Fruit fly (Drosophila melanogaster) whole organism, embryonic: ENCODE data around the gene slmb.
A peak's percentile ranks its signal among the peaks of the same experiment; 100 is the strongest.

Experiments used
- Blimp-1 ChIP-seq: fragments of 200-800 bp; sonication (Bioruptor generic); optimal IDR thresholded peaks from 3 replicates; lab custom pipeline; 2018; ENCODE audit warnings: missing biosample characterization, missing genetic modification characterization, mild to moderate bottlenecking, moderate library complexity, missing genetic modification reagents
- CG10366 ChIP-seq: fragments of 200-800 bp; sonication (Bioruptor generic); IDR thresholded peaks from 2 replicates; pipeline ENCODE4 v1.3.6; 2022; ENCODE audit warnings: missing biosample characterization, missing genetic modification characterization
- CG1233 ChIP-seq: fragments of 200-800 bp; sonication (Bioruptor generic); optimal IDR thresholded peaks from 4 replicates; lab custom pipeline; 2018; ENCODE audit warnings: missing biosample characterization, mild to moderate bottlenecking, missing genetic modification characterization
- CG13123 ChIP-seq: fragments of 200-800 bp; sonication (Bioruptor generic); optimal IDR thresholded peaks from 2 replicates; lab custom pipeline; 2016; ENCODE audit warnings: missing biosample characterization, missing genetic modification characterization
- CG13424 ChIP-seq: fragments of 200-800 bp; sonication (Bioruptor generic); optimal IDR thresholded peaks from 2 replicates; lab custom pipeline; 2019; ENCODE audit warnings: missing biosample characterization, mild to moderate bottlenecking, missing genetic modification characterization, moderate library complexity
- CG14710 ChIP-seq: fragments of 200-800 bp; sonication (Bioruptor generic); optimal IDR thresholded peaks from 3 replicates; lab custom pipeline; 2019; ENCODE audit warnings: missing biosample characterization, mild to moderate bottlenecking, missing genetic modification characterization, moderate library complexity
- CG14860 ChIP-seq: fragments of 200-800 bp; sonication (Bioruptor generic); IDR thresholded peaks from 3 replicates; pipeline ENCODE4 v1.3.6; 2022; ENCODE audit warnings: missing biosample characterization, missing genetic modification characterization; ENCODE audit not compliant: partially characterized antibody
- CG1602 ChIP-seq: fragments of 200-800 bp; sonication (Bioruptor generic); optimal IDR thresholded peaks from 3 replicates; lab custom pipeline; 2016; ENCODE audit warnings: missing biosample characterization, missing genetic modification characterization
- CG16813 ChIP-seq: fragments of 200-800 bp; sonication (Bioruptor generic); IDR thresholded peaks from 3 replicates; pipeline ENCODE4 v1.3.6; 2022; ENCODE audit warnings: missing biosample characterization, missing genetic modification characterization; ENCODE audit not compliant: partially characterized antibody
- CG16815 ChIP-seq: fragments of 200-800 bp; sonication (Bioruptor generic); optimal IDR thresholded peaks from 3 replicates; lab custom pipeline; 2017; ENCODE audit warnings: missing biosample characterization, mild to moderate bottlenecking, missing genetic modification characterization
- CG17912 ChIP-seq: fragments of 200-800 bp; sonication (Bioruptor generic); optimal IDR thresholded peaks from 2 replicates; lab custom pipeline; 2018; ENCODE audit warnings: missing biosample characterization, mild to moderate bottlenecking, missing genetic modification characterization
- CG2129 ChIP-seq: fragments of 200-800 bp; sonication (Bioruptor generic); IDR thresholded peaks from 2 replicates; pipeline ENCODE4 v1.3.6; 2022; ENCODE audit warnings: missing biosample characterization, missing genetic modification characterization; ENCODE audit not compliant: partially characterized antibody
- CG3407 ChIP-seq: fragments of 200-800 bp; sonication (Bioruptor generic); optimal IDR thresholded peaks from 2 replicates; lab custom pipeline; 2018; ENCODE audit warnings: missing biosample characterization, mild to moderate bottlenecking, missing genetic modification characterization
- CG5953 ChIP-seq: fragments of 200-800 bp; sonication (Bioruptor generic); IDR thresholded peaks from 2 replicates; pipeline ENCODE4 v1.3.6; 2022; ENCODE audit warnings: missing biosample characterization, missing genetic modification characterization
- CG6854 ChIP-seq: fragments of 200-800 bp; sonication (Bioruptor generic); optimal IDR thresholded peaks from 3 replicates; lab custom pipeline; 2017; ENCODE audit warnings: missing biosample characterization, mild to moderate bottlenecking, missing genetic modification characterization
- CG8388 ChIP-seq: fragments of 200-800 bp; sonication (Bioruptor generic); optimal IDR thresholded peaks from 2 replicates; lab custom pipeline; 2019; ENCODE audit warnings: missing biosample characterization, mild to moderate bottlenecking, missing genetic modification characterization, moderate library complexity
- CG9609 ChIP-seq: fragments of 200-800 bp; sonication (Bioruptor generic); optimal IDR thresholded peaks from 3 replicates; lab custom pipeline; 2016; ENCODE audit warnings: missing biosample characterization, missing genetic modification characterization
- Dbx ChIP-seq: fragments of 200-800 bp; sonication (Bioruptor generic); IDR thresholded peaks from 3 replicates; pipeline ENCODE4 v1.3.6; 2022; ENCODE audit warnings: missing biosample characterization, missing genetic modification characterization
- Dfd ChIP-seq, 2 experiments: fragments of >200 bp; optimal IDR thresholded peaks; 2 replicates each; lab custom pipeline; 2017; ENCODE audit warnings: missing biosample characterization in 2 of 2, missing genetic modification characterization in 2 of 2
- Dip3 ChIP-seq: fragments of 200-800 bp; sonication (Bioruptor generic); optimal IDR thresholded peaks from 3 replicates; lab custom pipeline; 2016; ENCODE audit warnings: missing biosample characterization, missing genetic modification characterization
- HLH4C ChIP-seq: fragments of 200-800 bp; sonication (Bioruptor generic); IDR thresholded peaks from 3 replicates; pipeline ENCODE4 v1.3.6; 2022; ENCODE audit warnings: missing biosample characterization, missing genetic modification characterization; ENCODE audit not compliant: partially characterized antibody
- Hmr ChIP-seq: fragments of 200-800 bp; sonication (Bioruptor generic); optimal IDR thresholded peaks from 3 replicates; lab custom pipeline; 2017; ENCODE audit warnings: mild to moderate bottlenecking, missing biosample characterization, missing genetic modification reagents, missing genetic modification characterization
- Hmx ChIP-seq: fragments of 200-800 bp; sonication (Bioruptor generic); optimal IDR thresholded peaks from 2 replicates; lab custom pipeline; 2016; ENCODE audit warnings: missing biosample characterization, missing genetic modification characterization
- Oaz ChIP-seq: fragments of 200-800 bp; sonication (Bioruptor generic); IDR thresholded peaks from 2 replicates; pipeline ENCODE4 v1.3.6; 2022; ENCODE audit warnings: missing biosample characterization, missing genetic modification characterization
- Optix ChIP-seq: fragments of 200-800 bp; sonication (Bioruptor generic); IDR thresholded peaks from 3 replicates; pipeline ENCODE4 v1.3.6; 2022; ENCODE audit warnings: missing biosample characterization, missing genetic modification characterization
- Ravus ChIP-seq: fragments of 200-800 bp; sonication (Bioruptor generic); IDR thresholded peaks from 2 replicates; pipeline ENCODE4 v1.3.6; 2022; ENCODE audit warnings: missing biosample characterization, missing genetic modification characterization
- bbx ChIP-seq: fragments of 200-800 bp; sonication (Bioruptor generic); IDR thresholded peaks from 2 replicates; pipeline ENCODE4 v1.3.6; 2022; ENCODE audit warnings: missing biosample characterization, missing genetic modification characterization; ENCODE audit not compliant: partially characterized antibody
- bsh ChIP-seq, 2 experiments: fragments of 200-800 bp; sonication (Bioruptor generic); optimal IDR thresholded peaks; 2 replicates each; lab custom pipeline; 2017 to 2018; ENCODE audit warnings: mild to moderate bottlenecking in 2 of 2, missing biosample characterization in 2 of 2, missing genetic modification characterization in 2 of 2, moderate library complexity in 1 of 2
- ci ChIP-seq: fragments of 200-800 bp; sonication (Bioruptor generic); IDR thresholded peaks from 3 replicates; pipeline ENCODE4 v1.3.6; 2022; ENCODE audit warnings: missing biosample characterization, missing genetic modification characterization
- croc ChIP-seq: fragments of 200-800 bp; sonication (Bioruptor generic); conservative IDR thresholded peaks from 3 replicates; pipeline ENCODE4 v1.3.6; 2022; ENCODE audit warnings: missing biosample characterization, missing genetic modification characterization
- dmrt99B ChIP-seq: fragments of 200-800 bp; sonication (Bioruptor generic); optimal IDR thresholded peaks from 2 replicates; lab custom pipeline; 2018; ENCODE audit warnings: missing biosample characterization, mild to moderate bottlenecking, missing genetic modification characterization, moderate library complexity
- eve ChIP-seq, 2 experiments: fragments of >200 bp; optimal IDR thresholded peaks; 2 replicates each; lab custom pipeline; 2017; ENCODE audit warnings: missing biosample characterization in 2 of 2, missing genetic modification characterization in 2 of 2
- fu2 ChIP-seq: fragments of 200-800 bp; sonication (Bioruptor generic); optimal IDR thresholded peaks from 2 replicates; lab custom pipeline; 2016; ENCODE audit warnings: missing biosample characterization, missing genetic modification characterization
- insv ChIP-seq, 2 experiments: fragments of 200-800 bp; sonication (Bioruptor generic); optimal IDR thresholded peaks; 3 replicates each; lab custom pipeline; 2016 to 2018; ENCODE audit warnings: missing biosample characterization in 2 of 2, missing genetic modification characterization in 2 of 2
- inv ChIP-seq: fragments of 200-800 bp; sonication (Bioruptor generic); IDR thresholded peaks from 2 replicates; pipeline ENCODE4 v1.3.6; 2022; ENCODE audit warnings: missing biosample characterization, missing genetic modification characterization; ENCODE audit not compliant: partially characterized antibody
- kah ChIP-seq: fragments of 200-800 bp; sonication (Bioruptor generic); optimal IDR thresholded peaks from 2 replicates; lab custom pipeline; 2018; ENCODE audit warnings: missing biosample characterization, mild to moderate bottlenecking, missing genetic modification characterization
- lbe ChIP-seq: fragments of 200-800 bp; sonication (Bioruptor generic); optimal IDR thresholded peaks from 2 replicates; lab custom pipeline; 2016; ENCODE audit warnings: missing biosample characterization, mild to moderate bottlenecking, missing genetic modification characterization
- p53 ChIP-seq: fragments of 200-800 bp; sonication (Bioruptor generic); optimal IDR thresholded peaks from 2 replicates; lab custom pipeline; 2016; ENCODE audit warnings: missing biosample characterization, missing genetic modification characterization
- ro ChIP-seq: fragments of 200-800 bp; sonication (Bioruptor generic); IDR thresholded peaks from 2 replicates; pipeline ENCODE4 v1.3.6; 2022; ENCODE audit warnings: missing biosample characterization, missing genetic modification characterization
- sc ChIP-seq, 3 experiments: fragments of >200 bp in 2 of 3; fragments of 200-800 bp in 1 of 3; sonication (Bioruptor generic) in 1 of 3; optimal IDR thresholded peaks; 2 replicates in 2 of 3; 3 replicates in 1 of 3; lab custom pipeline; 2017; ENCODE audit warnings: mild to moderate bottlenecking in 1 of 3, missing biosample characterization in 1 of 3, missing genetic modification characterization in 1 of 3, missing genetic modification reagents in 1 of 3
- seq ChIP-seq: fragments of 200-800 bp; sonication (Bioruptor generic); IDR thresholded peaks from 2 replicates; pipeline ENCODE4 v1.3.6; 2022; ENCODE audit warnings: missing biosample characterization, missing genetic modification characterization
- sima ChIP-seq: fragments of 200-800 bp; sonication (Bioruptor generic); optimal IDR thresholded peaks from 2 replicates; lab custom pipeline; 2016; ENCODE audit warnings: missing biosample characterization, missing genetic modification characterization
- slbo ChIP-seq: fragments of 200-800 bp; sonication (Bioruptor generic); IDR thresholded peaks from 2 replicates; pipeline ENCODE4 v1.3.6; 2022; ENCODE audit warnings: missing biosample characterization, missing genetic modification characterization
- slp2 ChIP-seq: fragments of 200-800 bp; sonication (Bioruptor generic); optimal IDR thresholded peaks from 2 replicates; lab custom pipeline; 2016; ENCODE audit warnings: missing biosample characterization, missing genetic modification characterization
- tap ChIP-seq: fragments of 200-800 bp; optimal IDR thresholded peaks from 3 replicates; lab custom pipeline; 2019; ENCODE audit warnings: missing biosample characterization, mild to moderate bottlenecking, missing genetic modification characterization, moderate library complexity
- trh ChIP-seq: fragments of 200-800 bp; sonication (Bioruptor generic); optimal IDR thresholded peaks from 2 replicates; lab custom pipeline; 2016; ENCODE audit warnings: missing biosample characterization, missing genetic modification characterization
- twi ChIP-seq: fragments of 200-800 bp; optimal IDR thresholded peaks from 2 replicates; lab custom pipeline; 2019; ENCODE audit warnings: missing biosample characterization, mild to moderate bottlenecking, missing genetic modification characterization, moderate library complexity
- zf30C ChIP-seq: fragments of 200-800 bp; sonication (Bioruptor generic); optimal IDR thresholded peaks from 3 replicates; lab custom pipeline; 2018; ENCODE audit warnings: missing biosample characterization, mild to moderate bottlenecking, missing genetic modification characterization
- zfh2 ChIP-seq: fragments of 200-800 bp; sonication (Bioruptor generic); optimal IDR thresholded peaks from 2 replicates; lab custom pipeline; 2016; ENCODE audit warnings: missing biosample characterization, missing genetic modification characterization

slmb gene

dm6 chr3R:21127352-21127985 is at the start of gene slmb, which contains the start of gene CG5793 (continued):
- TF ChIP-seq Oaz (GFP tag; lab: Robert Waterston, UW) (no peak), lbe (GFP tag; lab: Kevin White, UChicago) (no peak), CG16813 (GFP tag; lab: Robert Waterston, UW) (peak; percentile 63), sc (optimal IDR thresholded peaks at IDR 0.05; lab: Kevin White, UChicago) (no peak), sc (GFP tag; optimal IDR thresholded peaks at IDR 0.05; lab: Kevin White, UChicago) (no peak), fu2 (GFP tag; lab: Kevin White, UChicago) (peak; percentile 38), ci (GFP tag; lab: Robert Waterston, UW) (peak; percentile 56; the same call in 1 of the 3 replicates), dmrt99B (tag; lab: Kevin White, UChicago) (no peak), CG13123 (GFP tag; lab: Kevin White, UChicago) (no peak), CG14860 (no peak), bsh (GFP tag; optimal IDR thresholded peaks at IDR 0.05; lab: Kevin White, UChicago) (peak in 1 of 2 experiments; percentile 27), CG5953 (no peak), twi (tag; lab: Kevin White, UChicago) (no peak), trh (GFP tag; lab: Kevin White, UChicago) (peak; percentile 33), HLH4C (peak; percentile 68), Optix (GFP tag; lab: Robert Waterston, UW) (no peak), zf30C (GFP tag; lab: Kevin White, UChicago) (no peak), inv (peak; percentile 54), CG8388 (no peak), CG16815 (GFP tag; lab: Kevin White, UChicago) (no peak), CG9609 (GFP tag; lab: Kevin White, UChicago) (peak; percentile 43), CG1233 (GFP tag; lab: Kevin White, UChicago) (peak; percentile 36), bbx (GFP tag; lab: Robert Waterston, UW) (peak; percentile 61), Dfd (GFP tag; optimal IDR thresholded peaks at IDR 0.05; lab: Kevin White, UChicago) (no peak), CG6854 (GFP tag; lab: Kevin White, UChicago) (no peak), p53 (GFP tag; lab: Kevin White, UChicago) (peak; percentile 24), CG1602 (peak; percentile 12), CG17912 (GFP tag; lab: Kevin White, UChicago) (no peak), croc (GFP tag; lab: Robert Waterston, UW) (no peak), ro (no peak), kah (GFP tag; lab: Kevin White, UChicago) (peak; percentile 91), slbo (GFP tag; lab: Robert Waterston, UW) (peak; percentile 60), Dbx (GFP tag; lab: Robert Waterston, UW) (peak; percentile 57; the same call in 2 of the 3 replicates), CG14710 (tag; lab: Kevin White, UChicago) (peak; percentile 66), Hmr (GFP tag; lab: Kevin White, UChicago) (no peak), Hmx (GFP tag; lab: Kevin White, UChicago) (no peak), CG3407 (GFP tag; lab: Kevin White, UChicago) (no peak), sima (GFP tag; lab: Kevin White, UChicago) (peak; percentile 16), Blimp-1 (no peak), Ravus (GFP tag; lab: Robert Waterston, UW) (no peak), CG2129 (0 out of 2 replicates have a peak, but pooled peaks have one; percentile 13), zfh2 (GFP tag; lab: Kevin White, UChicago) (peak; percentile 74), CG10366 (peak; percentile 29; the same call in 1 of the 2 replicates), tap (no peak), seq (GFP tag; lab: Robert Waterston, UW) (no peak), CG13424 (tag; lab: Kevin White, UChicago) (peak; percentile 30), Dip3 (GFP tag; lab: Kevin White, UChicago) (peak; percentile 59), eve (GFP tag; optimal IDR thresholded peaks at IDR 0.05; lab: Kevin White, UChicago) (no peak), insv (GFP tag; optimal IDR thresholded peaks at IDR 0.05; lab: Kevin White, UChicago) (peak in 1 of 2 experiments; percentile 4), slp2 (no peak)
